Fruit fly (Drosophila melanogaster) whole organism, embryonic: ENCODE measurements around the gene CG43064.

ENCODE experiments used
- CG10267 ChIP-seq: fragments of 200-800 bp; sonication (Bioruptor generic); optimal IDR thresholded peaks from 2 replicates; lab custom pipeline; 2018; ENCODE audit warnings: missing biosample characterization, mild to moderate bottlenecking, missing genetic modification characterization, moderate library complexity
- CG10462 ChIP-seq: fragments of 200-800 bp; sonication (Bioruptor generic); optimal IDR thresholded peaks from 2 replicates; lab custom pipeline; 2016; ENCODE audit warnings: missing biosample characterization, missing genetic modification characterization
- CG11504 ChIP-seq: fragments of 200-800 bp; sonication (Bioruptor generic); optimal IDR thresholded peaks from 3 replicates; lab custom pipeline; 2019; ENCODE audit warnings: missing biosample characterization, mild to moderate bottlenecking, missing genetic modification characterization, moderate library complexity
- CG14710 ChIP-seq: fragments of 200-800 bp; sonication (Bioruptor generic); optimal IDR thresholded peaks from 3 replicates; lab custom pipeline; 2019; ENCODE audit warnings: missing biosample characterization, mild to moderate bottlenecking, missing genetic modification characterization, moderate library complexity
- CG15601 ChIP-seq: fragments of 200-800 bp; sonication (Bioruptor generic); optimal IDR thresholded peaks from 3 replicates; lab custom pipeline; 2019; ENCODE audit warnings: missing biosample characterization, mild to moderate bottlenecking, missing genetic modification characterization, moderate library complexity
- CG17912 ChIP-seq: fragments of 200-800 bp; sonication (Bioruptor generic); optimal IDR thresholded peaks from 2 replicates; lab custom pipeline; 2018; ENCODE audit warnings: missing biosample characterization, mild to moderate bottlenecking, missing genetic modification characterization
- CG18764 ChIP-seq: fragments of 200-800 bp; sonication (Bioruptor generic); optimal IDR thresholded peaks from 3 replicates; lab custom pipeline; 2016; ENCODE audit warnings: missing biosample characterization, missing genetic modification characterization
- CG2199 ChIP-seq: fragments of 200-800 bp; sonication (Bioruptor generic); IDR thresholded peaks from 3 replicates; pipeline ENCODE4 v1.3.6; 2022; ENCODE audit warnings: missing biosample characterization, missing genetic modification characterization
- CG2202 ChIP-seq: fragments of 200-800 bp; sonication (Bioruptor generic); optimal IDR thresholded peaks from 2 replicates; lab custom pipeline; 2018; ENCODE audit warnings: missing biosample characterization, mild to moderate bottlenecking, missing genetic modification characterization
- CG34224 ChIP-seq: fragments of 200-800 bp; sonication (Bioruptor generic); IDR thresholded peaks from 3 replicates; pipeline ENCODE4 v1.3.6; 2022; ENCODE audit warnings: missing biosample characterization, missing genetic modification characterization; ENCODE audit not compliant: partially characterized antibody
- CG34376 ChIP-seq: fragments of 200-800 bp; sonication (Bioruptor generic); optimal IDR thresholded peaks from 2 replicates; lab custom pipeline; 2018; ENCODE audit warnings: missing biosample characterization, mild to moderate bottlenecking, missing genetic modification characterization
- CG3995 ChIP-seq: fragments of 200-800 bp; sonication (Bioruptor generic); optimal IDR thresholded peaks from 3 replicates; lab custom pipeline; 2016; ENCODE audit warnings: missing biosample characterization, missing genetic modification characterization
- CG4282 ChIP-seq: fragments of 200-800 bp; sonication (Bioruptor generic); optimal IDR thresholded peaks from 2 replicates; lab custom pipeline; 2016; ENCODE audit warnings: missing biosample characterization, missing genetic modification characterization
- CG7963 ChIP-seq: fragments of 200-800 bp; sonication (Bioruptor generic); IDR thresholded peaks from 3 replicates; pipeline ENCODE4 v1.3.6; 2022; ENCODE audit warnings: missing biosample characterization, missing genetic modification characterization; ENCODE audit not compliant: partially characterized antibody
- Dip3 ChIP-seq: fragments of 200-800 bp; sonication (Bioruptor generic); optimal IDR thresholded peaks from 3 replicates; lab custom pipeline; 2016; ENCODE audit warnings: missing biosample characterization, missing genetic modification characterization
- Dll ChIP-seq: fragments of 200-800 bp; sonication (Bioruptor generic); IDR thresholded peaks from 4 replicates; pipeline ENCODE4 v1.3.6; 2022; ENCODE audit warnings: missing biosample characterization, missing genetic modification characterization; ENCODE audit not compliant: partially characterized antibody
- Dref ChIP-seq: fragments of 200-800 bp; sonication (Bioruptor generic); IDR thresholded peaks from 2 replicates; pipeline ENCODE4 v1.3.6; 2022; ENCODE audit warnings: missing biosample characterization, missing genetic modification characterization
- E2f2 ChIP-seq: fragments of 200-800 bp; sonication (Bioruptor generic); IDR thresholded peaks from 2 replicates; pipeline ENCODE4 v1.3.6; 2022; ENCODE audit warnings: missing biosample characterization, missing genetic modification characterization
- Hr78 ChIP-seq, 2 experiments: fragments of 200-800 bp in 1 of 2; fragments of >200 bp in 1 of 2; sonication (Bioruptor generic) in 1 of 2; optimal IDR thresholded peaks; 2 replicates each; lab custom pipeline; 2017 to 2019; ENCODE audit warnings: missing biosample characterization in 2 of 2, missing genetic modification characterization in 2 of 2, mild to moderate bottlenecking in 1 of 2, moderate library complexity in 1 of 2
- Myb ChIP-seq: fragments of 200-800 bp; sonication (Bioruptor generic); optimal IDR thresholded peaks from 2 replicates; lab custom pipeline; 2016; ENCODE audit warnings: missing biosample characterization, missing genetic modification characterization
- Nf-YC ChIP-seq: fragments of 200-800 bp; optimal IDR thresholded peaks from 3 replicates; lab custom pipeline; 2019; ENCODE audit warnings: missing biosample characterization, mild to moderate bottlenecking, missing genetic modification characterization, moderate library complexity
- Sry-δ ChIP-seq: fragments of 200-800 bp; sonication (Bioruptor generic); optimal IDR thresholded peaks from 2 replicates; lab custom pipeline; 2016; ENCODE audit warnings: missing biosample characterization, missing genetic modification characterization
- Trl ChIP-seq, 3 experiments: fragments of >200 bp in 2 of 3; fragments of 200-800 bp in 1 of 3; sonication (Bioruptor generic) in 1 of 3; optimal IDR thresholded peaks; 2 replicates in 1 of 3; 3 replicates in 2 of 3; lab custom pipeline; 2016 to 2017; ENCODE audit warnings: missing biosample characterization in 1 of 3, missing genetic modification characterization in 1 of 3
- Vsx1 ChIP-seq: fragments of 200-800 bp; sonication (Bioruptor generic); optimal IDR thresholded peaks from 2 replicates; lab custom pipeline; 2017; ENCODE audit warnings: missing biosample characterization, mild to moderate bottlenecking, missing genetic modification characterization, missing genetic modification reagents
- bbx ChIP-seq: fragments of 200-800 bp; sonication (Bioruptor generic); IDR thresholded peaks from 2 replicates; pipeline ENCODE4 v1.3.6; 2022; ENCODE audit warnings: missing biosample characterization, missing genetic modification characterization; ENCODE audit not compliant: partially characterized antibody
- fru ChIP-seq: fragments of >200 bp; optimal IDR thresholded peaks from 2 replicates; lab custom pipeline; 2017
- gfzf ChIP-seq: fragments of 200-800 bp; sonication (Bioruptor generic); optimal IDR thresholded peaks from 2 replicates; lab custom pipeline; 2016; ENCODE audit warnings: missing biosample characterization, mild to moderate bottlenecking, missing genetic modification characterization, moderate library complexity
- ind ChIP-seq: fragments of 200-800 bp; sonication (Bioruptor generic); optimal IDR thresholded peaks from 3 replicates; lab custom pipeline; 2016; ENCODE audit warnings: missing biosample characterization, missing genetic modification characterization
- inv ChIP-seq: fragments of 200-800 bp; sonication (Bioruptor generic); IDR thresholded peaks from 2 replicates; pipeline ENCODE4 v1.3.6; 2022; ENCODE audit warnings: missing biosample characterization, missing genetic modification characterization; ENCODE audit not compliant: partially characterized antibody
- knrl ChIP-seq: fragments of 200-800 bp; sonication (Bioruptor generic); IDR thresholded peaks from 3 replicates; pipeline ENCODE4 v1.3.6; 2022; ENCODE audit warnings: missing biosample characterization, missing genetic modification characterization; ENCODE audit not compliant: partially characterized antibody
- luna ChIP-seq: fragments of 200-800 bp; sonication (Bioruptor generic); optimal IDR thresholded peaks from 2 replicates; lab custom pipeline; 2016; ENCODE audit warnings: missing biosample characterization, missing genetic modification characterization
- mld ChIP-seq: fragments of 200-800 bp; sonication (Bioruptor generic); IDR thresholded peaks from 3 replicates; pipeline ENCODE4 v1.3.6; 2022; ENCODE audit warnings: missing biosample characterization, missing genetic modification characterization; ENCODE audit not compliant: partially characterized antibody
- psq ChIP-seq: fragments of 200-800 bp; sonication (Bioruptor generic); optimal IDR thresholded peaks from 2 replicates; lab custom pipeline; 2017; ENCODE audit warnings: missing biosample characterization, missing genetic modification characterization
- pzg ChIP-seq: fragments of 200-800 bp; sonication (Bioruptor generic); optimal IDR thresholded peaks from 3 replicates; lab custom pipeline; 2018; ENCODE audit warnings: missing biosample characterization, mild to moderate bottlenecking, missing genetic modification characterization, moderate library complexity
- ranshi ChIP-seq: fragments of 200-800 bp; sonication (Bioruptor generic); IDR thresholded peaks from 2 replicates; pipeline ENCODE4 v1.3.6; 2022; ENCODE audit warnings: missing biosample characterization, missing genetic modification characterization
- row ChIP-seq: fragments of 200-800 bp; sonication (Bioruptor generic); IDR thresholded peaks from 3 replicates; pipeline ENCODE4 v1.3.6; 2022; ENCODE audit warnings: missing biosample characterization, missing genetic modification characterization
- run ChIP-seq: fragments of 200-800 bp; sonication (Bioruptor generic); optimal IDR thresholded peaks from 3 replicates; lab custom pipeline; 2018; ENCODE audit warnings: missing biosample characterization, mild to moderate bottlenecking, missing genetic modification characterization
- sens ChIP-seq: fragments of 200-800 bp; sonication (Bioruptor generic); peaks from one replicate; lab custom pipeline; 2016; ENCODE audit warnings: missing biosample characterization, missing genetic modification characterization
- shn ChIP-seq: fragments of 200-800 bp; sonication (Bioruptor generic); optimal IDR thresholded peaks from 3 replicates; lab custom pipeline; 2016; ENCODE audit warnings: missing biosample characterization, missing genetic modification characterization
- sna ChIP-seq: fragments of 200-800 bp; sonication (Bioruptor generic); IDR thresholded peaks from 2 replicates; pipeline ENCODE4 v1.3.6; 2022; ENCODE audit warnings: missing biosample characterization, missing genetic modification characterization; ENCODE audit not compliant: partially characterized antibody
- stwl ChIP-seq: fragments of 200-800 bp; sonication (Bioruptor generic); optimal IDR thresholded peaks from 3 replicates; lab custom pipeline; 2018; ENCODE audit warnings: missing biosample characterization, mild to moderate bottlenecking, missing genetic modification characterization, moderate library complexity
- tna ChIP-seq: fragments of 200-800 bp; sonication (Bioruptor generic); IDR thresholded peaks from 2 replicates; pipeline ENCODE4 v1.3.6; 2022; ENCODE audit warnings: missing biosample characterization, missing genetic modification characterization; ENCODE audit not compliant: partially characterized antibody
- trem ChIP-seq: fragments of 200-800 bp; optimal IDR thresholded peaks from 3 replicates; lab custom pipeline; 2019; ENCODE audit warnings: missing biosample characterization, mild to moderate bottlenecking, missing genetic modification characterization, moderate library complexity
- unc-4 ChIP-seq: fragments of 200-800 bp; sonication (Bioruptor generic); IDR thresholded peaks from 2 replicates; pipeline ENCODE4 v1.3.6; 2022; ENCODE audit warnings: missing biosample characterization, missing genetic modification characterization; ENCODE audit not compliant: partially characterized antibody
- usp ChIP-seq: fragments of >200 bp; optimal IDR thresholded peaks from 2 replicates; lab custom pipeline; 2017; ENCODE audit warnings: missing biosample characterization, missing genetic modification characterization

Gene CG43064

dm6 chr3L:11831199-11831598 lies 5.3 kb downstream of the CG43064 start (continued):
- no peak for TF ChIP-seq ranshi (GFP tag; lab: Robert Waterston, UW)
- TF ChIP-seq Dref (GFP tag; lab: Robert Waterston, UW): no peak
- no peak for TF ChIP-seq run
- TF ChIP-seq CG2199: peak; percentile 69; the same call in 2 of the 3 replicates
- TF ChIP-seq, all 482 proteins: peak for 7

DNA sequence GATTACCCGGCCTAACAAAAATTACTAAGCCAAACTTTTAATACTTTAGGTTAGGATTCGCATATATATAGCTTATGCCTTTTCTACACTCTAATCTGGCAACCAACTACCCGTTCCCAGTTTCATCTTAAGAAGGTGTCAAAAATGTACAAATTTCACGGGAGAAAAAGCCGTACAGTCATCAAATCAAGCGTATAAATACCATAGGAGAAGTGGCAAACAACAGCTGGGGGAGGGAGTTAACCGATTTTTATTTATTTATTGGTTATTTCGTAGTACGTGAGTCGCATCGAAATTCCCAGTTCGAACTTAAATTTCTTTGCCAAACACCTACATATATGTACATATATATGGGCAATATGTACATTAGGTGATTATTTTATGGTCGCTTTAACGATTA lies 7.8 kb downstream of the CG43064 start, which contains the start of gene CG7264:
CG7264 (plus strand) TSS at position 301 of the 400 bp plus-strand sequence.
- no peak for TF ChIP-seq shn (GFP tag; lab: Kevin White, UChicago)
- TF ChIP-seq Hr78 (GFP tag; optimal IDR thresholded peaks at IDR 0.05; lab: Kevin White, UChicago): no peak
- TF ChIP-seq Dip3 (GFP tag; lab: Kevin White, UChicago): no peak
- TF ChIP-seq luna: no peak
- no peak for TF ChIP-seq Trl (optimal IDR thresholded peaks at IDR 0.05; lab: Kevin White, UChicago)
- TF ChIP-seq Trl (GFP tag; optimal IDR thresholded peaks at IDR 0.05; lab: Kevin White, UChicago): no peak
- no peak for TF ChIP-seq CG17912 (GFP tag; lab: Kevin White, UChicago)
- no peak for TF ChIP-seq CG4282 (GFP tag; lab: Kevin White, UChicago)

dm6 chr3L:11825560-11826153 lies 10.9 kb downstream of the CG43064 start, which contains the start of gene CG32095:
CG32095 (minus strand) TSS chr3L:11825732.
- peak; percentile 54 for TF ChIP-seq E2f2 (GFP tag; lab: Robert Waterston, UW)
- peak; percentile 80 for TF ChIP-seq Nf-YC (tag; lab: Kevin White, UChicago)
- peak; percentile 28 for TF ChIP-seq CG10462 (GFP tag; lab: Kevin White, UChicago)
- peak; percentile 80 for TF ChIP-seq CG34224 (GFP tag; lab: Robert Waterston, UW)
- peak; percentile 56; the same call in 1 of the 3 replicates for TF ChIP-seq mld (GFP tag; lab: Robert Waterston, UW)
- peak; percentile 77 for TF ChIP-seq Sry-δ (GFP tag; lab: Kevin White, UChicago)
- TF ChIP-seq CG15601 (tag; lab: Kevin White, UChicago): no peak
- no peak for TF ChIP-seq sens (GFP tag; lab: Kevin White, UChicago)
- TF ChIP-seq inv (GFP tag; lab: Robert Waterston, UW): peak; percentile 67
- TF ChIP-seq trem (tag; lab: Kevin White, UChicago): peak; percentile 75
- no peak for TF ChIP-seq fru (lab: Kevin White, UChicago)
- TF ChIP-seq CG2202 (tag; lab: Kevin White, UChicago): no peak
- TF ChIP-seq CG3995 (GFP tag; lab: Kevin White, UChicago): peak; percentile 92
- peak; percentile 34 for TF ChIP-seq Myb (GFP tag; lab: Kevin White, UChicago)
- no peak for TF ChIP-seq CG34376 (GFP tag; lab: Kevin White, UChicago)
- TF ChIP-seq ind: no peak
- TF ChIP-seq stwl: peak; percentile 40
- no peak for TF ChIP-seq psq (GFP tag; lab: Kevin White, UChicago)
- TF ChIP-seq CG18764 (GFP tag; lab: Kevin White, UChicago): no peak
- peak; percentile 57; the same call in 2 of the 3 replicates for TF ChIP-seq CG7963 (GFP tag; lab: Robert Waterston, UW)
- TF ChIP-seq knrl (GFP tag; lab: Robert Waterston, UW): peak; percentile 70; the same call in 2 of the 3 replicates
- TF ChIP-seq unc-4 (GFP tag; lab: Robert Waterston, UW): peak; percentile 84
- TF ChIP-seq bbx (GFP tag; lab: Robert Waterston, UW): peak; percentile 82
- peak; percentile 17 for TF ChIP-seq CG14710 (tag; lab: Kevin White, UChicago)
- TF ChIP-seq usp (GFP tag; lab: Kevin White, UChicago): no peak
- peak; percentile 48; the same call in 1 of the 2 replicates for TF ChIP-seq tna (GFP tag; lab: Robert Waterston, UW)
- TF ChIP-seq pzg: peak; percentile 36
- peak; percentile 46 for TF ChIP-seq gfzf (GFP tag; lab: Kevin White, UChicago)
- peak; percentile 18 for TF ChIP-seq CG10267 (tag; lab: Kevin White, UChicago)
- TF ChIP-seq row: peak; percentile 13; the same call in 1 of the 3 replicates
- TF ChIP-seq sna (GFP tag; lab: Robert Waterston, UW): peak; percentile 90
- TF ChIP-seq CG11504 (tag; lab: Kevin White, UChicago): peak; percentile 27
- peak; percentile 88 for TF ChIP-seq Dll (GFP tag; lab: Robert Waterston, UW)
- no peak for TF ChIP-seq Vsx1 (GFP tag; lab: Kevin White, UChicago)
